Fruit fly (Drosophila melanogaster) whole organism, embryonic: ENCODE data around the gene Rpp30.

ENCODE experiments used
- Antp ChIP-seq: fragments of 200-800 bp; sonication (Bioruptor generic); optimal IDR thresholded peaks from 3 replicates; lab custom pipeline; 2016; ENCODE audit warnings: missing biosample characterization, missing genetic modification characterization
- Atf-2 ChIP-seq: fragments of 200-800 bp; sonication (Bioruptor generic); optimal IDR thresholded peaks from 2 replicates; lab custom pipeline; 2016; ENCODE audit warnings: missing biosample characterization, missing genetic modification characterization
- BEAF-32 ChIP-seq: fragments of 200-800 bp; sonication (Bioruptor generic); optimal IDR thresholded peaks from 3 replicates; lab custom pipeline; 2017; ENCODE audit warnings: missing biosample characterization, missing genetic modification characterization, mild to moderate bottlenecking, moderate library complexity, missing genetic modification reagents
- Bteb2 ChIP-seq: fragments of 200-800 bp; sonication (Bioruptor generic); optimal IDR thresholded peaks from 2 replicates; lab custom pipeline; 2016; ENCODE audit warnings: missing biosample characterization, missing genetic modification characterization
- CG10274 ChIP-seq: fragments of 200-800 bp; sonication (Bioruptor generic); optimal IDR thresholded peaks from 3 replicates; lab custom pipeline; 2017; ENCODE audit warnings: missing biosample characterization, mild to moderate bottlenecking, missing genetic modification characterization
- CG10462 ChIP-seq: fragments of 200-800 bp; sonication (Bioruptor generic); optimal IDR thresholded peaks from 2 replicates; lab custom pipeline; 2016; ENCODE audit warnings: missing biosample characterization, missing genetic modification characterization
- CG11093 ChIP-seq: fragments of 200-800 bp; sonication (Bioruptor generic); IDR thresholded peaks from 3 replicates; pipeline ENCODE4 v1.3.6; 2022; ENCODE audit warnings: missing biosample characterization, missing genetic modification characterization
- CG11695 ChIP-seq: fragments of 200-800 bp; sonication (Bioruptor generic); IDR thresholded peaks from 3 replicates; pipeline ENCODE4 v1.3.6; 2022; ENCODE audit warnings: missing biosample characterization, missing genetic modification characterization
- CG12299 ChIP-seq: fragments of 200-800 bp; sonication (Bioruptor generic); optimal IDR thresholded peaks from 2 replicates; lab custom pipeline; 2018; ENCODE audit warnings: missing biosample characterization, mild to moderate bottlenecking, missing genetic modification characterization
- CG12769 ChIP-seq: fragments of 200-800 bp; sonication (Bioruptor generic); optimal IDR thresholded peaks from 2 replicates; lab custom pipeline; 2019; ENCODE audit warnings: missing biosample characterization, mild to moderate bottlenecking, missing genetic modification characterization, moderate library complexity
- CG14667 ChIP-seq: fragments of 200-800 bp; sonication (Bioruptor generic); IDR thresholded peaks from 2 replicates; pipeline ENCODE4 v1.3.6; 2022; ENCODE audit warnings: missing biosample characterization, missing genetic modification characterization
- CG17385 ChIP-seq: fragments of 200-800 bp; sonication (Bioruptor generic); optimal IDR thresholded peaks from 3 replicates; lab custom pipeline; 2018; ENCODE audit warnings: missing biosample characterization, mild to moderate bottlenecking, missing genetic modification characterization
- CG17802 ChIP-seq: fragments of 200-800 bp; sonication (Bioruptor generic); optimal IDR thresholded peaks from 2 replicates; lab custom pipeline; 2018; ENCODE audit warnings: missing biosample characterization, mild to moderate bottlenecking, missing genetic modification characterization, moderate library complexity
- CG17829 ChIP-seq: fragments of 200-800 bp; optimal IDR thresholded peaks from 2 replicates; lab custom pipeline; 2019; ENCODE audit warnings: missing biosample characterization, mild to moderate bottlenecking, missing genetic modification characterization, moderate library complexity
- CG17912 ChIP-seq: fragments of 200-800 bp; sonication (Bioruptor generic); optimal IDR thresholded peaks from 2 replicates; lab custom pipeline; 2018; ENCODE audit warnings: missing biosample characterization, mild to moderate bottlenecking, missing genetic modification characterization
- CG3163 ChIP-seq: fragments of 200-800 bp; sonication (Bioruptor generic); optimal IDR thresholded peaks from 3 replicates; lab custom pipeline; 2016; ENCODE audit warnings: missing biosample characterization, missing genetic modification characterization
- CG34422 ChIP-seq: fragments of 200-800 bp; sonication (Bioruptor generic); IDR thresholded peaks from 3 replicates; pipeline ENCODE4 v1.3.6; 2022; ENCODE audit warnings: missing biosample characterization, missing genetic modification characterization
- CG3847 ChIP-seq: fragments of 200-800 bp; sonication (Bioruptor generic); IDR thresholded peaks from 2 replicates; pipeline ENCODE4 v1.3.6; 2022; ENCODE audit warnings: missing biosample characterization, missing genetic modification characterization
- CG42726 ChIP-seq: fragments of 200-800 bp; sonication (Bioruptor generic); IDR thresholded peaks from 2 replicates; pipeline ENCODE4 v1.3.6; 2022; ENCODE audit warnings: missing biosample characterization, missing genetic modification characterization; ENCODE audit not compliant: partially characterized antibody
- CG6175 ChIP-seq: fragments of 200-800 bp; sonication (Bioruptor generic); IDR thresholded peaks from 3 replicates; pipeline ENCODE4 v1.3.6; 2022; ENCODE audit warnings: missing biosample characterization, missing genetic modification characterization
- CG6254 ChIP-seq: fragments of 200-800 bp; sonication (Bioruptor generic); optimal IDR thresholded peaks from 3 replicates; lab custom pipeline; 2017; ENCODE audit warnings: mild to moderate bottlenecking, missing biosample characterization, missing genetic modification reagents, missing genetic modification characterization
- CG6689 ChIP-seq: fragments of 200-800 bp; sonication (Bioruptor generic); IDR thresholded peaks from 2 replicates; pipeline ENCODE4 v1.3.6; 2022; ENCODE audit warnings: missing biosample characterization, missing genetic modification characterization
- CG8281 ChIP-seq: fragments of 200-800 bp; sonication (Bioruptor generic); optimal IDR thresholded peaks from 2 replicates; lab custom pipeline; 2018; ENCODE audit warnings: missing biosample characterization, mild to moderate bottlenecking, missing genetic modification characterization, moderate library complexity
- CHES-1-like ChIP-seq: fragments of 200-800 bp; sonication (Bioruptor generic); optimal IDR thresholded peaks from 2 replicates; lab custom pipeline; 2016; ENCODE audit warnings: missing biosample characterization, missing genetic modification characterization
- E2f1 ChIP-seq: fragments of 200-800 bp; sonication (Bioruptor generic); IDR thresholded peaks from 2 replicates; pipeline ENCODE4 v1.3.6; 2022; ENCODE audit warnings: missing biosample characterization, missing genetic modification characterization
- Gsc ChIP-seq: fragments of 200-800 bp; sonication (Bioruptor generic); IDR thresholded peaks from 2 replicates; pipeline ENCODE4 v1.3.6; 2022; ENCODE audit warnings: missing biosample characterization, missing genetic modification characterization
- HLHmδ ChIP-seq: fragments of 200-800 bp; sonication (Bioruptor generic); optimal IDR thresholded peaks from 2 replicates; lab custom pipeline; 2018; ENCODE audit warnings: missing biosample characterization, mild to moderate bottlenecking, missing genetic modification characterization, moderate library complexity
- Hr39 ChIP-seq: fragments of >200 bp; optimal IDR thresholded peaks from 2 replicates; lab custom pipeline; 2017
- Lim3 ChIP-seq: fragments of 200-800 bp; sonication (Bioruptor generic); IDR thresholded peaks from 2 replicates; pipeline ENCODE4 v1.3.6; 2022; ENCODE audit warnings: missing biosample characterization, missing genetic modification characterization
- MBD-R2 ChIP-seq: fragments of 200-800 bp; sonication (Bioruptor generic); IDR thresholded peaks from 2 replicates; pipeline ENCODE4 v1.3.6; 2022; ENCODE audit warnings: missing biosample characterization, missing genetic modification characterization
- Max ChIP-seq: fragments of 200-800 bp; sonication (Bioruptor generic); optimal IDR thresholded peaks from 2 replicates; lab custom pipeline; 2016; ENCODE audit warnings: missing biosample characterization, mild to moderate bottlenecking, missing genetic modification characterization
- Myb ChIP-seq: fragments of 200-800 bp; sonication (Bioruptor generic); optimal IDR thresholded peaks from 2 replicates; lab custom pipeline; 2016; ENCODE audit warnings: missing biosample characterization, missing genetic modification characterization
- cato ChIP-seq: fragments of 200-800 bp; sonication (Bioruptor generic); optimal IDR thresholded peaks from 2 replicates; lab custom pipeline; 2016; ENCODE audit warnings: missing biosample characterization, missing genetic modification characterization, borderline replicate concordance
- caup ChIP-seq: fragments of 200-800 bp; sonication (Bioruptor generic); optimal IDR thresholded peaks from 3 replicates; lab custom pipeline; 2017; ENCODE audit warnings: missing biosample characterization, mild to moderate bottlenecking, missing genetic modification characterization, moderate library complexity; ENCODE audit not compliant: severe bottlenecking
- chinmo ChIP-seq: fragments of 200-800 bp; sonication (Bioruptor generic); IDR thresholded peaks from 4 replicates; pipeline ENCODE4 v1.3.6; 2022; ENCODE audit warnings: missing biosample characterization, missing genetic modification characterization; ENCODE audit not compliant: partially characterized antibody
- crol ChIP-seq: fragments of 200-800 bp; sonication (Bioruptor generic); IDR thresholded peaks from 2 replicates; pipeline ENCODE4 v1.3.6; 2022; ENCODE audit warnings: missing biosample characterization, missing genetic modification characterization
- crp ChIP-seq, 2 experiments: fragments of 200-800 bp; sonication (Bioruptor generic); optimal IDR thresholded peaks; 2 replicates in 1 of 2; 3 replicates in 1 of 2; lab custom pipeline; 2017; ENCODE audit warnings: missing biosample characterization in 2 of 2, missing genetic modification characterization in 2 of 2, mild to moderate bottlenecking in 1 of 2, moderate library complexity in 1 of 2
- dmrt99B ChIP-seq: fragments of 200-800 bp; sonication (Bioruptor generic); optimal IDR thresholded peaks from 2 replicates; lab custom pipeline; 2018; ENCODE audit warnings: missing biosample characterization, mild to moderate bottlenecking, missing genetic modification characterization, moderate library complexity
- dpn ChIP-seq, 2 experiments: fragments of 200-800 bp; sonication (Bioruptor generic); optimal IDR thresholded peaks; 3 replicates each; lab custom pipeline; 2016; ENCODE audit warnings: missing biosample characterization in 2 of 2, missing genetic modification characterization in 2 of 2
- en ChIP-seq: fragments of 200-800 bp; sonication (Bioruptor generic); optimal IDR thresholded peaks from 2 replicates; lab custom pipeline; 2016; ENCODE audit warnings: missing biosample characterization, missing genetic modification characterization
- fd64A ChIP-seq: fragments of 200-800 bp; sonication (Bioruptor generic); optimal IDR thresholded peaks from 3 replicates; lab custom pipeline; 2018; ENCODE audit warnings: missing biosample characterization, mild to moderate bottlenecking, missing genetic modification characterization
- gsb ChIP-seq: fragments of 200-800 bp; sonication (Bioruptor generic); IDR thresholded peaks from 2 replicates; pipeline ENCODE4 v1.3.6; 2022; ENCODE audit warnings: missing biosample characterization, missing genetic modification characterization
- ind ChIP-seq: fragments of 200-800 bp; sonication (Bioruptor generic); optimal IDR thresholded peaks from 3 replicates; lab custom pipeline; 2016; ENCODE audit warnings: missing biosample characterization, missing genetic modification characterization
- kni ChIP-seq: fragments of 200-800 bp; sonication (Bioruptor generic); optimal IDR thresholded peaks from 3 replicates; lab custom pipeline; 2017; ENCODE audit warnings: mild to moderate bottlenecking, missing biosample characterization, missing genetic modification reagents, missing genetic modification characterization
- luna ChIP-seq: fragments of 200-800 bp; sonication (Bioruptor generic); optimal IDR thresholded peaks from 2 replicates; lab custom pipeline; 2016; ENCODE audit warnings: missing biosample characterization, missing genetic modification characterization
- mam ChIP-seq: fragments of 200-800 bp; sonication (Bioruptor generic); optimal IDR thresholded peaks from 3 replicates; lab custom pipeline; 2016; ENCODE audit warnings: missing biosample characterization, missing genetic modification characterization
- odd ChIP-seq: fragments of 200-800 bp; sonication (Bioruptor generic); optimal IDR thresholded peaks from 2 replicates; lab custom pipeline; 2017; ENCODE audit warnings: missing biosample characterization, mild to moderate bottlenecking, missing genetic modification characterization
- ranshi ChIP-seq: fragments of 200-800 bp; sonication (Bioruptor generic); IDR thresholded peaks from 2 replicates; pipeline ENCODE4 v1.3.6; 2022; ENCODE audit warnings: missing biosample characterization, missing genetic modification characterization
- ro ChIP-seq: fragments of 200-800 bp; sonication (Bioruptor generic); IDR thresholded peaks from 2 replicates; pipeline ENCODE4 v1.3.6; 2022; ENCODE audit warnings: missing biosample characterization, missing genetic modification characterization
- run ChIP-seq: fragments of 200-800 bp; sonication (Bioruptor generic); optimal IDR thresholded peaks from 3 replicates; lab custom pipeline; 2018; ENCODE audit warnings: missing biosample characterization, mild to moderate bottlenecking, missing genetic modification characterization
- sd ChIP-seq: fragments of 200-800 bp; sonication (Bioruptor generic); optimal IDR thresholded peaks from 3 replicates; lab custom pipeline; 2018; ENCODE audit warnings: missing biosample characterization, mild to moderate bottlenecking, missing genetic modification characterization, moderate library complexity
- zen ChIP-seq: fragments of 200-800 bp; sonication (Bioruptor generic); optimal IDR thresholded peaks from 3 replicates; lab custom pipeline; 2018; ENCODE audit warnings: missing biosample characterization, mild to moderate bottlenecking, missing genetic modification characterization, moderate library complexity

Gene Rpp30

dm6 chr2L:292301-292700 is 40.1 kb upstream of the Rpp30 start, which contains the start of gene CG11562 (continued):
- TF ChIP-seq odd (no peak), gsb (no peak), CG8281 (tag; lab: Kevin White, UChicago) (no peak), caup (GFP tag; lab: Kevin White, UChicago) (no peak), E2f1 (GFP tag; lab: Robert Waterston, UW) (no peak), cato (GFP tag; lab: Kevin White, UChicago) (no peak), Hr39 (lab: Kevin White, UChicago) (no peak), fd64A (GFP tag; lab: Kevin White, UChicago) (no peak), CHES-1-like (GFP tag; lab: Kevin White, UChicago) (no peak), Lim3 (GFP tag; lab: Robert Waterston, UW) (no peak), CG6689 (GFP tag; lab: Robert Waterston, UW) (no peak), CG6175 (GFP tag; lab: Robert Waterston, UW) (no peak), CG14667 (GFP tag; lab: Robert Waterston, UW) (no peak), CG11093 (no peak), Bteb2 (GFP tag; lab: Kevin White, UChicago) (no peak), CG3163 (GFP tag; lab: Kevin White, UChicago) (no peak), run (tag; lab: Kevin White, UChicago) (no peak), CG10462 (GFP tag; lab: Kevin White, UChicago) (no peak), BEAF-32 (GFP tag; lab: Kevin White, UChicago) (peak; percentile 10), crp (GFP tag; optimal IDR thresholded peaks at IDR 0.05; lab: Kevin White, UChicago) (peak in 1 of 2 experiments; percentile 82), ro (GFP tag; lab: Robert Waterston, UW) (no peak), Gsc (GFP tag; lab: Robert Waterston, UW) (no peak), CG17385 (GFP tag; lab: Kevin White, UChicago) (no peak), CG3847 (no peak), HLHmδ (GFP tag; lab: Kevin White, UChicago) (no peak), Antp (GFP tag; lab: Kevin White, UChicago) (no peak), chinmo (no peak), Max (GFP tag; lab: Kevin White, UChicago) (no peak), crol (no peak), CG12769 (tag; lab: Kevin White, UChicago) (no peak), kni (no peak), luna (GFP tag; lab: Kevin White, UChicago) (no peak), MBD-R2 (GFP tag; lab: Robert Waterston, UW) (peak; percentile 75), zen (tag; lab: Kevin White, UChicago) (no peak), CG34422 (GFP tag; lab: Robert Waterston, UW) (peak; percentile 65; the same call in 1 of the 3 replicates), en (GFP tag; lab: Kevin White, UChicago) (no peak), Atf-2 (GFP tag; lab: Kevin White, UChicago) (no peak), dpn (GFP tag; optimal IDR thresholded peaks at IDR 0.05; lab: Kevin White, UChicago) (no peak), sd (tag; lab: Kevin White, UChicago) (no peak), CG11695 (GFP tag; lab: Robert Waterston, UW) (no peak), CG42726 (GFP tag; lab: Robert Waterston, UW) (no peak), CG10274 (no peak), CG12299 (tag; lab: Kevin White, UChicago) (no peak), CG17802 (tag; lab: Kevin White, UChicago) (no peak), Myb (GFP tag; lab: Kevin White, UChicago) (peak; percentile 13), ranshi (no peak), mam (GFP tag; lab: Kevin White, UChicago) (no peak), CG17912 (GFP tag; lab: Kevin White, UChicago) (no peak), CG17829 (tag; lab: Kevin White, UChicago) (no peak), dmrt99B (tag; lab: Kevin White, UChicago) (no peak), ind (no peak), CG6254 (no peak)
